Worm (Caenorhabditis elegans): ENCODE data around the gene pals-32.

The pals-32 gene

DNA sequence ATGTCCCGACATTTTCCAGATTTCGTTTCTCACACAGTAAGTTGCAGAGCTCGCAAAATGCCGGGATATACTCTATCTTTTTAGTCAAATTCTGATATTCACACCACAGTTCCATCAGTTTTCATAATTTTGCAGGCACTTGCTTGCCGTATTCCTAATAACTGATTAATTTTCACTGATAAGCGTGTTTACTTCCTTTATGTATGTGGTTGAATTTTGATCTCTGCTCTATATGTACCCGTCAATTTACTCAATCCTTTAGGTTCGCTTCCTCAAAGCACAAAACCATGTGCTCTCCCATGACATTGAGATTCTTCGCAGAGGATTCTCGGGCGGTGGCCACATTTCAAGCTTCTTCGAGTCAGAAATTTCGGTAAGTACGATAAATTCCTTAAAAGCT lies 14.8 kb upstream of the pals-32 start:
- no peak for TF ChIP-seq flt-1 (GFP tag; IDR thresholded peaks at IDR 0.05)

DNA sequence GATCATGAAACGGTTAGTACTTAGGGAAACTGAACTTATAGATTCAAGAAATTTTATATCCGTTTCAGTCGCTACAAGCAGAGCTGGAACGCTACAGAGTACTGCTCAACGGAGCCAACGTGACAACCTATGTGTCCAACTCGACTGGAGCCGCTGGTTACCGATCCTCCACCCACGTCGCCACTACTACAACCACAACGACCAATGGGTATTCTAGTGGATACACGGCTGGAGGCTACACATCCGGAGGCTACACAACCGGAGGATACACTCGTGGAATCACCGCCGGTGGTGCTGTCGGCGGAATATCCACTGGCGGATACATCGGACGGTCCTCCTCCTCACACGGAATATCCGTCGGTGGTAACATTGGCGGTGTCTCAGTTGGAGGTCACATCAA lies 13.3 kb upstream of the pals-32 start:
- TF ChIP-seq cog-1 (tag; optimal IDR thresholded peaks at IDR 0.05) = no peak
- TF ChIP-seq tab-1 (GFP tag; IDR thresholded peaks at IDR 0.05) = no peak
- TF ChIP-seq klf-2 (GFP tag; conservative IDR thresholded peaks at IDR 0.05) = no peak
- no peak for TF ChIP-seq T22C8.4 (GFP tag; IDR thresholded peaks at IDR 0.05)
- no peak for TF ChIP-seq flt-1 (GFP tag; IDR thresholded peaks at IDR 0.05)
- no peak for TF ChIP-seq ztf-29 (GFP tag; IDR thresholded peaks at IDR 0.05)
- no peak for TF ChIP-seq ref-1 (GFP tag; conservative IDR thresholded peaks at IDR 0.05)
- no peak for TF ChIP-seq med-1 (GFP tag; optimal IDR thresholded peaks at IDR 0.05; ENCODE audit: insufficient read depth)
- TF ChIP-seq ztf-23 (GFP tag; IDR thresholded peaks at IDR 0.05) = no peak

DNA sequence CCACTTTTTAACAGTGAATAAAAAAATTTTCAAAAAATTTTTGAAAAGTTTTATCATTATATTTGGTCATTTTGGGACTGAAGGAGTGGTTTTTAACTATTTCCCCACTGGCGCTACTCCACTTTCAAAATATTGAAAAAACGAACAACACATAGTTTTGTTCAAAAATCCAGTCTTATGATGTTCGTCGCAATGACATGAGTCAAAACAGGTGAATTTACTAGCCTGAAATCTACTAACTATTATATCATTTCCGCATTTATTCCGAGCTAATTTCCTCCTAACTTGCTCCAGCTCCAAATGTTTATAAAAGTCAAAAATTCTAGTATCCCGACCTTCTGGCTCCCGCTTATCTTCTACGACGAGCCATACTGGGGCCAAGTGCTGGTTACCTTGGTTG lies 12.0 kb upstream of the pals-32 start, which contains the start of gene sre-24:
sre-24 (plus strand) TSS at position 301 of the 400 bp plus-strand sequence.
- TF ChIP-seq med-1 (GFP tag; optimal IDR thresholded peaks at IDR 0.05; ENCODE audit: insufficient read depth) = no peak
- no peak for TF ChIP-seq T22C8.4 (GFP tag; IDR thresholded peaks at IDR 0.05)
- TF ChIP-seq cog-1 (tag; optimal IDR thresholded peaks at IDR 0.05) = no peak
- no peak for TF ChIP-seq flt-1 (GFP tag; IDR thresholded peaks at IDR 0.05)
- TF ChIP-seq tab-1 (GFP tag; IDR thresholded peaks at IDR 0.05) = no peak

DNA sequence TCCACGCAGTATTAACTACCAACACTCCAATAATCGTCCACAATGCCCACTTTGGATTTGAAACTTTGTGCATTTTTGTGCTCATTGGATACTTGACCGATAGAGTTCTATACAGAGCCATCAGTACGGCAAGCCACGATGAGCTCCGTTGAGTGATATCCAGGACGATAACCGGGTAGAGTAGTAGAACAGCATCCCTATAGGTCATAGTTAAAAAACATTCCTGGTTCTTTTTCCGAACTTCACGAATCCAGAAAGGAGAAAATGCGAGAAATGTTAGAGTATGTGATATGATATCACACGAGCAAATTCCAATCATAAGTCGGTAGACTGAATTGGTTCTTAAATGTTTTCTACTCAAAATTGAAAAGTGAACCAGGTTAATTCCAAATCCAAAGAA lies 8.1 kb upstream of the pals-32 start:
- TF ChIP-seq cog-1 (tag; optimal IDR thresholded peaks at IDR 0.05) = no peak
- no peak for TF ChIP-seq flt-1 (GFP tag; IDR thresholded peaks at IDR 0.05)
- TF ChIP-seq ztf-23 (GFP tag; IDR thresholded peaks at IDR 0.05) = no peak
- no peak for TF ChIP-seq ztf-29 (GFP tag; IDR thresholded peaks at IDR 0.05)

DNA sequence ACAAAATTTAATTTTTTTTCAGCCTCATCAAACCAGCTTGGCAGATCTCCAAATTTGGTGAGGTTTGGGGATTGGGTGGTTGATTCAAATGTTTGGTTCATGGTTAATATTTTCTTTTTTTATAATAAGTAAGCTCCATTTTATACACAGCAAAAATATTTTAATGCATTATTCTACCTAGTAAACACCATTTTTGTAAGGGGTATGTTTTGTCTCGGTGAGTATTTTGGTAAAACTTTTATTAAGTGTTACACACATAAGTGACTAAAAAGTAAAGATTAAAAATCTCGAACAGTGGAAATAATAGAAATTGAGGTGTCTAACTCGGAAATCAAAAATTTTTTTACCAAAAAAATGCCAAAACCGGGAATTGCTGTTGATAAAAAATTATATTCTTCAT lies 7.7 kb upstream of the pals-32 start, which contains the start of gene srw-4:
srw-4 (minus strand) TSS at position 101 of the 400 bp plus-strand sequence.
- TF ChIP-seq med-1 (GFP tag; optimal IDR thresholded peaks at IDR 0.05; ENCODE audit: insufficient read depth) (no peak), flt-1 (GFP tag; IDR thresholded peaks at IDR 0.05) (no peak), ref-1 (GFP tag; conservative IDR thresholded peaks at IDR 0.05) (no peak), tab-1 (GFP tag; IDR thresholded peaks at IDR 0.05) (no peak), ztf-23 (GFP tag; IDR thresholded peaks at IDR 0.05) (no peak), T22C8.4 (GFP tag; IDR thresholded peaks at IDR 0.05) (no peak), ztf-29 (GFP tag; IDR thresholded peaks at IDR 0.05) (no peak), klf-2 (GFP tag; conservative IDR thresholded peaks at IDR 0.05) (no peak), cog-1 (tag; optimal IDR thresholded peaks at IDR 0.05) (no peak)

DNA sequence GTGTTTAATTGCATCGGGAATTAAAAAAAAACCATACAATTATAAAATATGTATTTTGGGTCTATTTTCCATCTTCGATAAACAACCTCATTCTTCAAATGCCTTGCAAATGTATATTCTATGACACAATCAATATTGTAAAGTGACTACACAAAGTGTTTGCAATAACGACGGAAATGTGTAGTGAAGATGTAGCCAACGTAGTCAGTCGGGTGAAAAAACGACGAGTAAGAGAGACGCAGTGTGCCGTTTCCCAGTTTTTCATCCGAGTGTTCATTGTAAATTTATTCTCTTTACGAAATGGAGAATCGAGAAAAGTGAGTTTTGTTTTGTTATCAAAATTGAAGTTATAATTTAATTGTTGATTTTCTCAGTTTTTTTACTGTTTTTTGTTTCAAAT lies 4.5 kb upstream of the pals-32 start, which contains the start of gene F37B4.15:
F37B4.15 (plus strand) TSS at position 301 of the 400 bp plus-strand sequence.
- TF ChIP-seq ref-1 (GFP tag; conservative IDR thresholded peaks at IDR 0.05) = no peak

DNA sequence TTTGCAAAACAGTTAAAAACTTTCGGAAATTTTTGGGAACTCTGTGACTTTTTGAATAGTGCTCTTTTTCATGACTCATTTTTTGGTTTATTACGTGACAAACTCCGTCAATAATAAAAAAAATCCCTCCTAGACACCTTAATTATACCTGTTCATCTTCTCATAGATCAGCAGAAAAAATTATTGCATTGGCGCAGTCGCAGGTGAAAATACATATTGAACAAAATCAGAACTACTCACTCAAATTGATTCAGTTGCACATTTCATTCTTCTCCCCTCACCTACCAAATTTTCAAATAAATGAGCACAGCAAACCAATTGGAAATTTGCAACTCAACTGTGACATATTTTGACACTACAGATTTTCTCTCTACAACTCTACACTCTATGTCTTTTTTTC lies 3.4 kb upstream of the pals-32 start, which contains the start of gene srh-127:
srh-127 (plus strand) TSS at position 301 of the 400 bp plus-strand sequence.
- no peak for TF ChIP-seq ref-1 (GFP tag; conservative IDR thresholded peaks at IDR 0.05)
- no peak for TF ChIP-seq med-1 (GFP tag; optimal IDR thresholded peaks at IDR 0.05; ENCODE audit: insufficient read depth)
- no peak for TF ChIP-seq tab-1 (GFP tag; IDR thresholded peaks at IDR 0.05)
- TF ChIP-seq flt-1 (GFP tag; IDR thresholded peaks at IDR 0.05) = no peak
- no peak for TF ChIP-seq T22C8.4 (GFP tag; IDR thresholded peaks at IDR 0.05)
- no peak for TF ChIP-seq ztf-29 (GFP tag; IDR thresholded peaks at IDR 0.05)
- TF ChIP-seq cog-1 (tag; optimal IDR thresholded peaks at IDR 0.05) = no peak
- no peak for TF ChIP-seq klf-2 (GFP tag; conservative IDR thresholded peaks at IDR 0.05)
- TF ChIP-seq ztf-23 (GFP tag; IDR thresholded peaks at IDR 0.05) = no peak

DNA sequence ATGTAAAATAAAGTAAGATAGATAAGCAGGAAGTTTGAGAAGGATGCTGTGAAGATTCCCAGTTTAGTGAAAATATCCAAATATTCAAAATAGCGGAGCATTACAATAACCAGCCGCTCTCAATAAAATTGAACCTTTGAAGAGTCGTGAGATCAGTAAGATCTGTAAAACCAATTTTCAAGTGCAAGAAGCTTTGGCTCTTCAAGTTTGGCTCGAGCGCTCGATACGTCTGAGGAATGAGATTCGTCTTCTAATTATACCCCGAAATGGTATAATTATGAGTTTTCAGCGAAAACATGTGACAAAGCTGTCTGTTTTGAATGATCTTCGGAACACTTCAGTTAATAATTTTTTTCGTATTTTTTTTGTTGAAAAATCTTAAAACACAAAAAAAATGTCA lies 3.5 kb downstream of the pals-32 start, which contains the start of gene str-46:
str-46 (minus strand) TSS at position 101 of the 400 bp plus-strand sequence.
- TF ChIP-seq ztf-23 (GFP tag; IDR thresholded peaks at IDR 0.05) (no peak), klf-2 (GFP tag; conservative IDR thresholded peaks at IDR 0.05) (no peak), med-1 (GFP tag; optimal IDR thresholded peaks at IDR 0.05; ENCODE audit: insufficient read depth) (no peak), tab-1 (GFP tag; IDR thresholded peaks at IDR 0.05) (no peak), ztf-29 (GFP tag; IDR thresholded peaks at IDR 0.05) (no peak), ref-1 (GFP tag; conservative IDR thresholded peaks at IDR 0.05) (no peak), cog-1 (tag; optimal IDR thresholded peaks at IDR 0.05) (no peak), flt-1 (GFP tag; IDR thresholded peaks at IDR 0.05) (no peak), T22C8.4 (GFP tag; IDR thresholded peaks at IDR 0.05) (no peak)

DNA sequence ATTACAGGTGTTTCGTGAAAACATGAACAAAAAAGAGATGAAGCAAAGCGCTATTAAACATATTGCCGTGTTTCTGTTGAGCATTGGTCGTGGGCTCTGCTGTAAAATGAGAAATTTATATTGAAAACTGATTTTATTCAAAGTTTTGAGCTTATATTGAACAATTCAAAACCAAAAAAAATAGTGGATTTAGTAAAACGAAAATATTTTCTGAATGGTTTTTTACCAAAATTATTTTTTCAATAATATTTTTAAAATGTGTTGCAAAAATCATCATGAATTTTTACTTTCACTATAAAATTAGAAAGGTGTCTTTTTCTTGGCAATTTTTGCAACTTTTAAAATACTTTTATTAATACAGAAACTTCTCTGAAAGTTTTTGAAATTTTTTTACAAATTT lies 6.8 kb downstream of the pals-32 start, which contains the start of gene C31B8.7:
C31B8.7 (minus strand) TSS at position 101 of the 400 bp plus-strand sequence.
- no peak for TF ChIP-seq T22C8.4 (GFP tag; IDR thresholded peaks at IDR 0.05)
- no peak for TF ChIP-seq flt-1 (GFP tag; IDR thresholded peaks at IDR 0.05)
- no peak for TF ChIP-seq ztf-29 (GFP tag; IDR thresholded peaks at IDR 0.05)
- no peak for TF ChIP-seq med-1 (GFP tag; optimal IDR thresholded peaks at IDR 0.05; ENCODE audit: insufficient read depth)
- TF ChIP-seq ztf-23 (GFP tag; IDR thresholded peaks at IDR 0.05) = no peak
- TF ChIP-seq klf-2 (GFP tag; conservative IDR thresholded peaks at IDR 0.05) = no peak
- TF ChIP-seq ref-1 (GFP tag; conservative IDR thresholded peaks at IDR 0.05) = no peak
- no peak for TF ChIP-seq cog-1 (tag; optimal IDR thresholded peaks at IDR 0.05)

DNA sequence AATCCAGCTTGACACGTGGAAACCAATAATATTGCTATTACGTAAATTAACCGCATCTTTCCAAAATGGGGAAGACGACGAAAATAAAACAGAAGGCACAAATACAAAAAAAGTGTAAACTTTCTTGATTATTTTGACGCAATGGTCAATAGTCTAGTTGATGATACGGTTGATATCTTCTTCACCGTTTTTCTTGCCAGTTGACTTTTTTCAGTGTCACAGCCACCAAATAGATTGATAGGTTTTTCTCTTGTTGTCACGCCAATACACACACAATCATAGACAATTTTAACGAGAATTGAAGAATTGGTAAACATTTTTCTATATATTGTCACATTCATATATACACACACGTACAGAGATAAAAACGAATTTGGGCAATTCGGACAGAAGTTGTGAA lies 13.1 kb downstream of the pals-32 start, which contains the start of gene zmp-3:
zmp-3 (minus strand) TSS at position 101 of the 400 bp plus-strand sequence.
- TF ChIP-seq T22C8.4 (GFP tag; IDR thresholded peaks at IDR 0.05) (no peak), klf-2 (GFP tag; conservative IDR thresholded peaks at IDR 0.05) (no peak), cog-1 (tag; optimal IDR thresholded peaks at IDR 0.05) (no peak), ztf-23 (GFP tag; IDR thresholded peaks at IDR 0.05) (no peak), ref-1 (GFP tag; conservative IDR thresholded peaks at IDR 0.05) (no peak), med-1 (GFP tag; optimal IDR thresholded peaks at IDR 0.05; ENCODE audit: insufficient read depth) (no peak), tab-1 (GFP tag; IDR thresholded peaks at IDR 0.05) (no peak), flt-1 (GFP tag; IDR thresholded peaks at IDR 0.05) (no peak), ztf-29 (GFP tag; IDR thresholded peaks at IDR 0.05) (no peak)

Measured in whole organism, midembryonic.